Worm (Caenorhabditis elegans) whole organism, L3 larva: ENCODE measurements around the gene tag-267.

ENCODE experiments used
- R02D3.7 ChIP-seq: fragments of 150-350 bp; optimal IDR thresholded peaks from 2 replicates; lab custom pipeline; 2014; ENCODE audit warnings: missing biosample characterization, missing genetic modification characterization
- ZK546.5 ChIP-seq: sonication (generic microtip); optimal IDR thresholded peaks from 2 replicates; lab custom pipeline; 2017; ENCODE audit warnings: missing biosample characterization, missing genetic modification characterization
- aly-2 ChIP-seq: fragments of 150-350 bp; optimal IDR thresholded peaks from 2 replicates; lab custom pipeline; 2014; ENCODE audit warnings: missing biosample characterization, missing genetic modification characterization
- ama-1 ChIP-seq: fragments of 150-350 bp; optimal IDR thresholded peaks from 2 replicates; lab custom pipeline; 2018
- ceh-16 ChIP-seq: sonication (generic microtip); optimal IDR thresholded peaks from 2 replicates; lab custom pipeline; 2017; ENCODE audit warnings: missing biosample characterization, missing genetic modification characterization
- ceh-28 ChIP-seq: fragments of 150-350 bp; optimal IDR thresholded peaks from 2 replicates; lab custom pipeline; 2014; ENCODE audit warnings: missing biosample characterization, missing genetic modification reagents, missing genetic modification characterization
- ceh-82 ChIP-seq: fragments of 150-350 bp; optimal IDR thresholded peaks from 2 replicates; lab custom pipeline; 2014; ENCODE audit warnings: missing biosample characterization, missing genetic modification characterization
- daf-12 ChIP-seq: fragments of 150-350 bp; optimal IDR thresholded peaks from 2 replicates; lab custom pipeline; 2014; ENCODE audit warnings: missing biosample characterization, missing genetic modification reagents, missing genetic modification characterization
- elt-1 ChIP-seq: fragments of 150-350 bp; optimal IDR thresholded peaks from 2 replicates; lab custom pipeline; 2014; ENCODE audit warnings: missing biosample characterization, missing genetic modification characterization
- elt-3 ChIP-seq, 3 experiments: fragments of 150-350 bp in 1 of 3; sonication (generic microtip) in 2 of 3; optimal IDR thresholded peaks; 2 replicates in 2 of 3; 4 replicates in 1 of 3; lab custom pipeline; 2014 to 2017; ENCODE audit warnings: missing biosample characterization in 3 of 3, missing genetic modification characterization in 3 of 3
- eor-1 ChIP-seq, 2 experiments: fragments of 150-350 bp; optimal IDR thresholded peaks; 2 replicates each; lab custom pipeline; 2014 to 2018; ENCODE audit warnings: missing biosample characterization in 2 of 2, missing genetic modification characterization in 2 of 2
- fkh-10 ChIP-seq: sonication (generic microtip); optimal IDR thresholded peaks from 2 replicates; lab custom pipeline; 2017; ENCODE audit warnings: missing biosample characterization, missing genetic modification reagents, missing genetic modification characterization
- fkh-2 ChIP-seq: fragments of 150-350 bp; optimal IDR thresholded peaks from 2 replicates; lab custom pipeline; 2014; ENCODE audit warnings: missing biosample characterization, missing genetic modification reagents, missing genetic modification characterization
- fos-1 ChIP-seq: fragments of 150-350 bp; optimal IDR thresholded peaks from 2 replicates; lab custom pipeline; 2014; ENCODE audit warnings: missing biosample characterization, missing genetic modification characterization
- hmg-11 ChIP-seq: sonication (generic microtip); optimal IDR thresholded peaks from 2 replicates; lab custom pipeline; 2016; ENCODE audit warnings: missing genetic modification characterization, missing compliant biosample characterization
- lin-15B ChIP-seq: fragments of 150-350 bp; optimal IDR thresholded peaks from 2 replicates; lab custom pipeline; 2014; ENCODE audit warnings: missing biosample characterization, missing genetic modification characterization
- lin-39 ChIP-seq: fragments of 150-350 bp; optimal IDR thresholded peaks from 2 replicates; lab custom pipeline; 2018; ENCODE audit warnings: missing biosample characterization, missing genetic modification reagents, missing genetic modification characterization
- lsy-12 ChIP-seq: sonication (generic microtip); optimal IDR thresholded peaks from 2 replicates; lab custom pipeline; 2016; ENCODE audit warnings: mild to moderate bottlenecking, missing genetic modification characterization, missing compliant biosample characterization
- mdl-1 ChIP-seq: fragments of 150-350 bp; optimal IDR thresholded peaks from 2 replicates; lab custom pipeline; 2014; ENCODE audit warnings: missing biosample characterization, missing genetic modification characterization
- mml-1 ChIP-seq: fragments of 150-350 bp; sonication (generic microtip); optimal IDR thresholded peaks from 3 replicates; lab custom pipeline; 2014; ENCODE audit warnings: missing biosample characterization, missing genetic modification characterization
- nfya-1 ChIP-seq: sonication (generic microtip); optimal IDR thresholded peaks from 2 replicates; lab custom pipeline; 2017; ENCODE audit warnings: missing genetic modification characterization, mild to moderate bottlenecking, missing compliant biosample characterization, antibody characterized with exemption, moderate library complexity; ENCODE audit not compliant: insufficient read depth
- nhr-11 ChIP-seq: fragments of 150-350 bp; optimal IDR thresholded peaks from 2 replicates; lab custom pipeline; 2014; ENCODE audit warnings: missing biosample characterization, missing genetic modification characterization
- nhr-12 ChIP-seq: fragments of 150-350 bp; optimal IDR thresholded peaks from 2 replicates; lab custom pipeline; 2014; ENCODE audit warnings: missing biosample characterization, missing genetic modification characterization
- nhr-23 ChIP-seq: fragments of 150-350 bp; optimal IDR thresholded peaks from 2 replicates; lab custom pipeline; 2014; ENCODE audit warnings: missing biosample characterization, missing genetic modification reagents, missing genetic modification characterization
- nhr-237 ChIP-seq: fragments of 150-350 bp; optimal IDR thresholded peaks from 2 replicates; lab custom pipeline; 2014; ENCODE audit warnings: missing biosample characterization, missing genetic modification characterization
- nhr-25 ChIP-seq: sonication (generic microtip); optimal IDR thresholded peaks from 2 replicates; lab custom pipeline; 2017; ENCODE audit warnings: missing biosample characterization, missing genetic modification characterization
- nhr-28 ChIP-seq: fragments of 150-350 bp; optimal IDR thresholded peaks from 2 replicates; lab custom pipeline; 2014; ENCODE audit warnings: missing biosample characterization, missing genetic modification characterization
- nhr-43 ChIP-seq: sonication (generic microtip); optimal IDR thresholded peaks from 2 replicates; lab custom pipeline; 2016; ENCODE audit warnings: mild to moderate bottlenecking, missing genetic modification characterization, missing compliant biosample characterization; ENCODE audit not compliant: poor library complexity, severe bottlenecking
- nhr-67 ChIP-seq: fragments of 150-350 bp; optimal IDR thresholded peaks from 2 replicates; lab custom pipeline; 2014; ENCODE audit warnings: missing biosample characterization, missing genetic modification characterization
- nhr-77 ChIP-seq: fragments of 150-350 bp; optimal IDR thresholded peaks from 2 replicates; lab custom pipeline; 2014; ENCODE audit warnings: missing biosample characterization, missing genetic modification characterization
- pha-4 ChIP-seq: fragments of 150-350 bp; optimal IDR thresholded peaks from 2 replicates; lab custom pipeline; 2014; ENCODE audit warnings: missing biosample characterization, missing genetic modification reagents, missing genetic modification characterization
- pqm-1 ChIP-seq: fragments of 150-350 bp; optimal IDR thresholded peaks from 2 replicates; lab custom pipeline; 2017; ENCODE audit warnings: missing biosample characterization, missing genetic modification characterization, inconsistent platforms
- sea-2 ChIP-seq: fragments of 150-350 bp; sonication (generic microtip); optimal IDR thresholded peaks from 4 replicates; lab custom pipeline; 2014; ENCODE audit warnings: missing biosample characterization, missing genetic modification reagents, missing genetic modification characterization
- snpc-4 ChIP-seq: fragments of 150-350 bp; optimal IDR thresholded peaks from 2 replicates; lab custom pipeline; 2014; ENCODE audit warnings: missing biosample characterization, missing genetic modification characterization
- tbx-2 ChIP-seq: sonication (generic microtip); optimal IDR thresholded peaks from 2 replicates; lab custom pipeline; 2016; ENCODE audit warnings: mild to moderate bottlenecking, missing genetic modification characterization, missing compliant biosample characterization
- unc-62 ChIP-seq: fragments of 150-350 bp; sonication (generic microtip); optimal IDR thresholded peaks from 4 replicates; lab custom pipeline; 2014; ENCODE audit warnings: missing biosample characterization, missing genetic modification reagents, missing genetic modification characterization
- zag-1 ChIP-seq: fragments of 150-350 bp; optimal IDR thresholded peaks from 2 replicates; lab custom pipeline; 2014; ENCODE audit warnings: missing biosample characterization, missing genetic modification characterization
- ztf-11 ChIP-seq: fragments of 150-350 bp; optimal IDR thresholded peaks from 2 replicates; lab custom pipeline; 2014; ENCODE audit warnings: missing biosample characterization, missing genetic modification characterization

The tag-267 gene

DNA sequence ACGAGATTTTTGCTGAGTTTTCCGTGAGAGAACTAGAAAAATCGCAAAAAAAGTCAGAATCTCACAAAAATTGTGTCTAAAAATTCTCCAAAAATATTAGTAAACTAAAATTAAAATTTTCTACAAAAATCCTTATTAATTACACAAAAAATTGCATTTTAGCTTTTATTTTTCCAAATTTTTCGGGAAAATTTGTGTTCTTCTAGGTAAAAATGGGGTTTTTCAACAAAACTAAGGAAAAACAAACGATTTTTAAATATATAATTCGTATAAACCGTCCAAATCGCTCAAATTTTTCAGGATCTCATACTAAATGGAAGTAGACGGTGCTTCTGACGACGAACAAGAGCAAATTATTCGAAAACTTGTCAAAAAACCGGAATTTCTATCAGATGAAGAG, 1.2 kb downstream of the tag-267 start, which contains the start of gene W06E11.1:
Gene W06E11.1, plus strand, starts transcription at position 301 of the 400 bp plus-strand sequence.
- TF ChIP-seq fkh-10 (GFP tag; lab: Kevin White, UChicago) (no peak), daf-12 (tag; lab: Kevin White, UChicago) (no peak), nhr-12 (no peak), eor-1 (tag; optimal IDR thresholded peaks at IDR 0.05; lab: Kevin White, UChicago) (no peak), lin-39 (tag; lab: Kevin White, UChicago) (no peak), nhr-77 (no peak), mml-1 (tag; lab: Kevin White, UChicago) (no peak), hmg-11 (tag; lab: Kevin White, UChicago) (no peak), nhr-28 (tag; lab: Kevin White, UChicago) (no peak), ceh-28 (no peak), R02D3.7 (no peak)
- TF ChIP-seq, all 47 proteins: peak for 0

DNA sequence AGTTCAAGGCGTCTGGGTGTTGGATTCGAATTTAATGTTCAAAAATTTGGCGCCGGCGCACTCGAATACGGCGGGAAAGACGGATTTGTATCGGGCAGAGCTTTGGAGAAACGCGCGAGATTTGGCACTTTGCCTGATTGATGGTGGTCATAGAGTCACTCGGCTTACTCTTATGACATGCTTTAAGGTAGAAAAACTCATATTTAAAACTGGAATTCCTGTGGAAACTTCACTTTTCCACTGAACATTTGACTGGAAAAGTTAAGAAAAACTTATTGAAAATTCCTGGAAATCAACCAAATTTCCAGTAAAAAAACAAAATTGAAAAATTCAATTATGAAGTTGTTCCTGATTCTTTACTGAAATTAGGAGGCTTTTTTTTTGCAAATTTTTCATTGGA, 4.1 kb downstream of the tag-267 start:
- no peak for TF ChIP-seq ZK546.5 (tag; lab: Kevin White, UChicago)
- TF ChIP-seq lin-15B (tag; lab: Kevin White, UChicago) = no peak
- TF ChIP-seq ztf-11 (tag; lab: Kevin White, UChicago) = no peak
- no peak for TF ChIP-seq snpc-4 (tag; lab: Kevin White, UChicago)
- no peak for TF ChIP-seq elt-3 (tag; optimal IDR thresholded peaks at IDR 0.05; lab: Kevin White, UChicago)
- no peak for TF ChIP-seq eor-1 (tag; optimal IDR thresholded peaks at IDR 0.05; lab: Kevin White, UChicago)
- no peak for TF ChIP-seq nhr-28 (tag; lab: Kevin White, UChicago)
- no peak for TF ChIP-seq zag-1 (tag; lab: Kevin White, UChicago)

DNA sequence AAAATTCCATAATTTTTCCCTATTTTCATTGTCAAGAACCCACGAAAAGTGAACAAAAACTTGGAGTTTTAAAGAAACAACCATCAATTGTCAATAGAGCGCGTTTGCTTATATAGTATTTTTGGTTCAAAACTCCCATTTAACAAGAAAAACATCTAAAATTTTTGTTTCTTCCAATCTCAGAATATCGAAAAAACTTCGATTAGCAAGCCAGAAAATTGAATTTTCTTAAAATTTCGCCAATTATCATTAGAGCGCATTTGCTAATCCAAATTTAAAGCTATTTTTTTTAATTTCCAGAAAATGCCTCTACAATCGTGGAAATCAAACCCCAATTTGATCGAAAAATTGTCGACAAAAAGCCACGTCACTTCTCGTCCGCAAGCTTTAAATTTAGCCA, 5.9 kb downstream of the tag-267 start, which contains the start of gene orai-1:
Gene orai-1, plus strand, starts transcription at position 301 of the 400 bp plus-strand sequence.
- no peak for TF ChIP-seq mdl-1
- no peak for TF ChIP-seq aly-2 (tag; lab: Kevin White, UChicago)
- TF ChIP-seq ceh-82 = no peak
- TF ChIP-seq unc-62 = no peak
- no peak for TF ChIP-seq ceh-16
- no peak for TF ChIP-seq tbx-2
- no peak for TF ChIP-seq snpc-4 (tag; lab: Kevin White, UChicago)
- no peak for TF ChIP-seq elt-1 (tag; lab: Kevin White, UChicago)
- no peak for TF ChIP-seq nhr-11 (tag; lab: Kevin White, UChicago)
- no peak for TF ChIP-seq nhr-28 (tag; lab: Kevin White, UChicago)

DNA sequence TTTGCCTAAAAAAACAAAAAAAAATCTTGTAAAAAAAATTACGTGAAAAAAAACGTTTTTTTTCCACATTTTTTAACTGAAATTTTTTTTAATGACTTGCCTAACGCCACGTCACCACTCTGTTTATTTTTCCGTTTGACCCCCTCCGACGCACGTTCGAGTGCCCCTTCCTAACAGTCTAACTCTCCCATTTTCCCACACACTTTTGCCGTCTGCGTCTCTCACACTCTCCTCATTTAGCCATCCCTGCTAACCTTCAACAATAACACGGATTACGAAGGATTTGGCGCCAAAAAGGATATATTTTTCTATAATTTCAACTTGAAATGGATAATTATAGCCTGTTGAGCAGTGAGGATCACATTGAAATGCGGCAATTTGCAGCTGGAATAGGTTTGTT, 6.7 kb downstream of the tag-267 start:
- TF ChIP-seq nhr-67 (tag; lab: Kevin White, UChicago) = no peak
- peak; percentile 26 for TF ChIP-seq nfya-1 (tag; lab: Kevin White, UChicago)
- TF ChIP-seq ceh-28 = no peak
- TF ChIP-seq nhr-77 = no peak
- no peak for TF ChIP-seq fkh-2 (tag; lab: Kevin White, UChicago)
- no peak for TF ChIP-seq nhr-25
- TF ChIP-seq nhr-12 = no peak
- no peak for TF ChIP-seq ama-1 (lab: Kevin White, UChicago)
- TF ChIP-seq pha-4 (tag; lab: Kevin White, UChicago) = peak; percentile 78
- no peak for TF ChIP-seq R02D3.7
- TF ChIP-seq aly-2 (tag; lab: Kevin White, UChicago) = no peak
- no peak for TF ChIP-seq pqm-1
- TF ChIP-seq fos-1 (tag; lab: Kevin White, UChicago) = no peak
- TF ChIP-seq nhr-23 (tag; lab: Kevin White, UChicago) = peak; percentile 19
- TF ChIP-seq nhr-237 (tag; lab: Kevin White, UChicago) = no peak
- no peak for TF ChIP-seq lsy-12 (tag; lab: Kevin White, UChicago)
- TF ChIP-seq nhr-28 (tag; lab: Kevin White, UChicago) = no peak
- TF ChIP-seq sea-2 (GFP tag; lab: Kevin White, UChicago) = no peak
- TF ChIP-seq zag-1 (tag; lab: Kevin White, UChicago) = no peak
- TF ChIP-seq nhr-11 (tag; lab: Kevin White, UChicago) = no peak
- no peak for TF ChIP-seq nhr-43 (tag; lab: Kevin White, UChicago)
- no peak for TF ChIP-seq fkh-10 (GFP tag; lab: Kevin White, UChicago)
- peak; percentile 47 for TF ChIP-seq hmg-11 (tag; lab: Kevin White, UChicago)
